Fruit fly (Drosophila melanogaster) whole organism, embryonic: Measurements from ENCODE around the gene CG14227.

Experiments used
- ATbp ChIP-seq: fragments of 200-800 bp; sonication (Bioruptor generic); optimal IDR thresholded peaks from 2 replicates; lab custom pipeline; 2017; ENCODE audit warnings: missing biosample characterization, mild to moderate bottlenecking, missing genetic modification characterization, missing genetic modification reagents
- Blimp-1 ChIP-seq: fragments of 200-800 bp; sonication (Bioruptor generic); optimal IDR thresholded peaks from 3 replicates; lab custom pipeline; 2018; ENCODE audit warnings: missing biosample characterization, missing genetic modification characterization, mild to moderate bottlenecking, moderate library complexity, missing genetic modification reagents
- CG10321 ChIP-seq: fragments of 200-800 bp; sonication (Bioruptor generic); IDR thresholded peaks from 2 replicates; pipeline ENCODE4 v1.3.6; 2022; ENCODE audit warnings: missing biosample characterization, missing genetic modification characterization
- CG10431 ChIP-seq: fragments of 200-800 bp; sonication (Bioruptor generic); optimal IDR thresholded peaks from 3 replicates; lab custom pipeline; 2018; ENCODE audit warnings: missing biosample characterization, mild to moderate bottlenecking, missing genetic modification characterization
- CG10543 ChIP-seq: fragments of 200-800 bp; sonication (Bioruptor generic); optimal IDR thresholded peaks from 3 replicates; lab custom pipeline; 2017; ENCODE audit warnings: missing biosample characterization, mild to moderate bottlenecking, missing genetic modification characterization, moderate library complexity
- CG10565 ChIP-seq: fragments of 200-800 bp; sonication (Bioruptor generic); optimal IDR thresholded peaks from 3 replicates; lab custom pipeline; 2016; ENCODE audit warnings: missing biosample characterization, mild to moderate bottlenecking, missing genetic modification characterization
- CG10654 ChIP-seq: fragments of 200-800 bp; sonication (Bioruptor generic); optimal IDR thresholded peaks from 2 replicates; lab custom pipeline; 2016; ENCODE audit warnings: missing biosample characterization, missing genetic modification characterization
- CG11723 ChIP-seq: fragments of 200-800 bp; sonication (Bioruptor generic); optimal IDR thresholded peaks from 2 replicates; lab custom pipeline; 2017; ENCODE audit warnings: missing biosample characterization, mild to moderate bottlenecking, missing genetic modification characterization
- CG12236 ChIP-seq: fragments of 200-800 bp; sonication (Bioruptor generic); optimal IDR thresholded peaks from 2 replicates; lab custom pipeline; 2016; ENCODE audit warnings: missing biosample characterization, missing genetic modification characterization
- CG12744 ChIP-seq: fragments of 200-800 bp; sonication (Bioruptor generic); optimal IDR thresholded peaks from 2 replicates; lab custom pipeline; 2016; ENCODE audit warnings: missing biosample characterization, missing genetic modification characterization
- CG12769 ChIP-seq: fragments of 200-800 bp; sonication (Bioruptor generic); optimal IDR thresholded peaks from 2 replicates; lab custom pipeline; 2019; ENCODE audit warnings: missing biosample characterization, mild to moderate bottlenecking, missing genetic modification characterization, moderate library complexity
- CG14710 ChIP-seq: fragments of 200-800 bp; sonication (Bioruptor generic); optimal IDR thresholded peaks from 3 replicates; lab custom pipeline; 2019; ENCODE audit warnings: missing biosample characterization, mild to moderate bottlenecking, missing genetic modification characterization, moderate library complexity
- CG15011 ChIP-seq: fragments of 200-800 bp; sonication (Bioruptor generic); optimal IDR thresholded peaks from 3 replicates; lab custom pipeline; 2018; ENCODE audit warnings: missing biosample characterization, mild to moderate bottlenecking, missing genetic modification characterization
- CG1792 ChIP-seq: fragments of 200-800 bp; sonication (Bioruptor generic); optimal IDR thresholded peaks from 2 replicates; lab custom pipeline; 2016; ENCODE audit warnings: missing biosample characterization, missing genetic modification characterization
- CG18011 ChIP-seq: fragments of 200-800 bp; sonication (Bioruptor generic); optimal IDR thresholded peaks from 2 replicates; lab custom pipeline; 2017; ENCODE audit warnings: missing biosample characterization, missing genetic modification characterization, mild to moderate bottlenecking, moderate library complexity, missing genotype
- CG2199 ChIP-seq: fragments of 200-800 bp; sonication (Bioruptor generic); IDR thresholded peaks from 3 replicates; pipeline ENCODE4 v1.3.6; 2022; ENCODE audit warnings: missing biosample characterization, missing genetic modification characterization
- CG33557 ChIP-seq: fragments of 200-800 bp; sonication (Bioruptor generic); optimal IDR thresholded peaks from 2 replicates; lab custom pipeline; 2019; ENCODE audit warnings: missing biosample characterization, mild to moderate bottlenecking, missing genetic modification characterization, moderate library complexity
- CG3726 ChIP-seq: fragments of 200-800 bp; sonication (Bioruptor generic); IDR thresholded peaks from 3 replicates; pipeline ENCODE4, ENCODE4 v1.3.6; 2022; ENCODE audit warnings: missing biosample characterization, missing genetic modification characterization
- CG5180 ChIP-seq: fragments of 200-800 bp; sonication (Bioruptor generic); optimal IDR thresholded peaks from 3 replicates; lab custom pipeline; 2017; ENCODE audit warnings: missing biosample characterization, missing genetic modification characterization, mild to moderate bottlenecking, moderate library complexity, missing genetic modification reagents
- CG6765 ChIP-seq: fragments of 200-800 bp; sonication (Bioruptor generic); optimal IDR thresholded peaks from 3 replicates; lab custom pipeline; 2017; ENCODE audit warnings: missing biosample characterization, mild to moderate bottlenecking, missing genetic modification characterization
- Deaf1 ChIP-seq: fragments of 200-800 bp; optimal IDR thresholded peaks from 3 replicates; lab custom pipeline; 2019; ENCODE audit warnings: missing biosample characterization, mild to moderate bottlenecking, missing genetic modification characterization, moderate library complexity
- Dll ChIP-seq: fragments of 200-800 bp; sonication (Bioruptor generic); IDR thresholded peaks from 4 replicates; pipeline ENCODE4 v1.3.6; 2022; ENCODE audit warnings: missing biosample characterization, missing genetic modification characterization; ENCODE audit not compliant: partially characterized antibody
- Doc3 ChIP-seq: fragments of 200-800 bp; sonication (Bioruptor generic); IDR thresholded peaks from 3 replicates; pipeline ENCODE4 v1.3.6; 2022; ENCODE audit warnings: missing biosample characterization, missing genetic modification characterization; ENCODE audit not compliant: partially characterized antibody
- GATAe ChIP-seq: fragments of 200-800 bp; sonication (Bioruptor generic); conservative IDR thresholded peaks from 2 replicates; pipeline ENCODE4 v1.3.6; 2022; ENCODE audit warnings: missing biosample characterization, missing genetic modification characterization
- HLHmδ ChIP-seq: fragments of 200-800 bp; sonication (Bioruptor generic); optimal IDR thresholded peaks from 2 replicates; lab custom pipeline; 2018; ENCODE audit warnings: missing biosample characterization, mild to moderate bottlenecking, missing genetic modification characterization, moderate library complexity
- Med ChIP-seq: fragments of 200-800 bp; sonication (Bioruptor generic); peaks from one replicate; lab custom pipeline; 2016; ENCODE audit warnings: missing biosample characterization, missing genetic modification characterization, mild to moderate bottlenecking, inconsistent platforms, moderate library complexity
- NK7.1 ChIP-seq: fragments of 200-800 bp; sonication (Bioruptor generic); optimal IDR thresholded peaks from 3 replicates; lab custom pipeline; 2016; ENCODE audit warnings: missing biosample characterization, missing genetic modification characterization
- Pdp1 ChIP-seq, 2 experiments: fragments of 200-800 bp; sonication (Bioruptor generic); optimal IDR thresholded peaks; 3 replicates each; lab custom pipeline; 2016; ENCODE audit warnings: missing biosample characterization in 2 of 2, missing genetic modification characterization in 2 of 2, mild to moderate bottlenecking in 1 of 2, moderate library complexity in 1 of 2
- ap ChIP-seq: fragments of 200-800 bp; sonication (Bioruptor generic); IDR thresholded peaks from 2 replicates; pipeline ENCODE4 v1.3.6; 2022; ENCODE audit warnings: missing biosample characterization, missing genetic modification characterization
- cato ChIP-seq: fragments of 200-800 bp; sonication (Bioruptor generic); optimal IDR thresholded peaks from 2 replicates; lab custom pipeline; 2016; ENCODE audit warnings: missing biosample characterization, missing genetic modification characterization, borderline replicate concordance
- ewg ChIP-seq: fragments of 200-800 bp; sonication (Bioruptor generic); optimal IDR thresholded peaks from 3 replicates; lab custom pipeline; 2017; ENCODE audit warnings: mild to moderate bottlenecking, missing biosample characterization, missing genetic modification reagents, missing genetic modification characterization
- gem ChIP-seq: fragments of 200-800 bp; sonication (Bioruptor generic); optimal IDR thresholded peaks from 2 replicates; lab custom pipeline; 2019; ENCODE audit warnings: missing biosample characterization, mild to moderate bottlenecking, missing genetic modification characterization, moderate library complexity
- grau ChIP-seq: fragments of 200-800 bp; optimal IDR thresholded peaks from 3 replicates; lab custom pipeline; 2019; ENCODE audit warnings: missing biosample characterization, mild to moderate bottlenecking, missing genetic modification characterization, moderate library complexity
- gt ChIP-seq: fragments of 200-800 bp; sonication (Bioruptor generic); IDR thresholded peaks from 2 replicates; pipeline ENCODE4 v1.3.6; 2022; ENCODE audit warnings: missing biosample characterization, missing genetic modification characterization
- her ChIP-seq: fragments of 200-800 bp; sonication (Bioruptor generic); optimal IDR thresholded peaks from 2 replicates; lab custom pipeline; 2016; ENCODE audit warnings: missing biosample characterization, missing genetic modification characterization
- ind ChIP-seq: fragments of 200-800 bp; sonication (Bioruptor generic); optimal IDR thresholded peaks from 3 replicates; lab custom pipeline; 2016; ENCODE audit warnings: missing biosample characterization, missing genetic modification characterization
- kah ChIP-seq: fragments of 200-800 bp; sonication (Bioruptor generic); optimal IDR thresholded peaks from 2 replicates; lab custom pipeline; 2018; ENCODE audit warnings: missing biosample characterization, mild to moderate bottlenecking, missing genetic modification characterization
- lola ChIP-seq, 3 experiments: fragments of >200 bp in 2 of 3; fragments of 200-800 bp in 1 of 3; sonication (Bioruptor generic) in 1 of 3; optimal IDR thresholded peaks; 2 replicates each; lab custom pipeline; 2017 to 2019; ENCODE audit warnings: missing biosample characterization in 3 of 3, missing genetic modification characterization in 3 of 3, mild to moderate bottlenecking in 1 of 3, moderate library complexity in 1 of 3
- lov ChIP-seq, 2 experiments: fragments of 200-800 bp in 1 of 2; fragments of >200 bp in 1 of 2; sonication (Bioruptor generic) in 1 of 2; IDR thresholded peaks in 1 of 2; optimal IDR thresholded peaks in 1 of 2; 2 replicates in 1 of 2; 3 replicates in 1 of 2; pipeline versions ENCODE4 v1.3.6 to Lab custom; 2017 to 2022; ENCODE audit warnings: missing biosample characterization in 1 of 2, missing genetic modification characterization in 1 of 2
- pb ChIP-seq: fragments of 200-800 bp; sonication (Bioruptor generic); optimal IDR thresholded peaks from 3 replicates; lab custom pipeline; 2016; ENCODE audit warnings: missing biosample characterization, missing genetic modification characterization
- pnt ChIP-seq: fragments of 200-800 bp; sonication (Bioruptor generic); optimal IDR thresholded peaks from 3 replicates; lab custom pipeline; 2016; ENCODE audit warnings: missing biosample characterization, missing genetic modification characterization
- sens ChIP-seq: fragments of 200-800 bp; sonication (Bioruptor generic); peaks from one replicate; lab custom pipeline; 2016; ENCODE audit warnings: missing biosample characterization, missing genetic modification characterization
- sisA ChIP-seq: fragments of 200-800 bp; sonication (Bioruptor generic); IDR thresholded peaks from 2 replicates; pipeline ENCODE4 v1.3.6; 2022; ENCODE audit warnings: missing biosample characterization, missing genetic modification characterization
- sr ChIP-seq: fragments of 200-800 bp; sonication (Bioruptor generic); IDR thresholded peaks from 3 replicates; pipeline ENCODE4 v1.3.6; 2022; ENCODE audit warnings: missing biosample characterization, missing genetic modification characterization
- tna ChIP-seq: fragments of 200-800 bp; sonication (Bioruptor generic); IDR thresholded peaks from 2 replicates; pipeline ENCODE4 v1.3.6; 2022; ENCODE audit warnings: missing biosample characterization, missing genetic modification characterization; ENCODE audit not compliant: partially characterized antibody
- trh ChIP-seq: fragments of 200-800 bp; sonication (Bioruptor generic); optimal IDR thresholded peaks from 2 replicates; lab custom pipeline; 2016; ENCODE audit warnings: missing biosample characterization, missing genetic modification characterization
- tup ChIP-seq: fragments of 200-800 bp; sonication (Bioruptor generic); optimal IDR thresholded peaks from 2 replicates; lab custom pipeline; 2016; ENCODE audit warnings: missing biosample characterization, mild to moderate bottlenecking, missing genetic modification characterization, moderate library complexity
- wor ChIP-seq: fragments of 200-800 bp; sonication (Bioruptor generic); IDR thresholded peaks from 2 replicates; pipeline ENCODE4 v1.3.6; 2022; ENCODE audit warnings: missing biosample characterization, missing genetic modification characterization
- zf30C ChIP-seq: fragments of 200-800 bp; sonication (Bioruptor generic); optimal IDR thresholded peaks from 3 replicates; lab custom pipeline; 2018; ENCODE audit warnings: missing biosample characterization, mild to moderate bottlenecking, missing genetic modification characterization

CG14227 gene

dm6 chrX:19716325-19716917 is 27.7 kb upstream of the CG14227 start (continued):
- TF ChIP-seq gem (peak; percentile 27), CG18011 (GFP tag; lab: Kevin White, UChicago) (no peak), Dll (GFP tag; lab: Robert Waterston, UW) (no peak), CG12236 (no peak), HLHmδ (GFP tag; lab: Kevin White, UChicago) (no peak), ap (no peak), CG33557 (GFP tag; lab: Kevin White, UChicago) (peak; percentile 10), lov (optimal IDR thresholded peaks at IDR 0.05; lab: Kevin White, UChicago) (no peak), lov (GFP tag; IDR thresholded peaks at IDR 0.05; lab: Robert Waterston, UW) (no peak), CG14710 (tag; lab: Kevin White, UChicago) (peak; percentile 4), Med (GFP tag; lab: Kevin White, UChicago) (peak; percentile 31), kah (GFP tag; lab: Kevin White, UChicago) (no peak), sr (GFP tag; lab: Robert Waterston, UW) (no peak), pb (GFP tag; lab: Kevin White, UChicago) (no peak), Doc3 (no peak), ind (GFP tag; lab: Kevin White, UChicago) (no peak), CG10431 (GFP tag; lab: Kevin White, UChicago) (no peak), Pdp1 (GFP tag; optimal IDR thresholded peaks at IDR 0.05; lab: Kevin White, UChicago) (no peak), CG1792 (GFP tag; lab: Kevin White, UChicago) (no peak), GATAe (GFP tag; lab: Robert Waterston, UW) (no peak), cato (GFP tag; lab: Kevin White, UChicago) (no peak), lola (GFP tag; optimal IDR thresholded peaks at IDR 0.05; lab: Kevin White, UChicago) (peak in 1 of 3 experiments; percentile 44), tna (GFP tag; lab: Robert Waterston, UW) (no peak), sens (peak; percentile 81), CG15011 (no peak), zf30C (GFP tag; lab: Kevin White, UChicago) (peak; percentile 71)

- TF ChIP-seq NK7.1 (GFP tag; lab: Kevin White, UChicago), result no peak
- no peak for TF ChIP-seq gt (GFP tag; lab: Robert Waterston, UW)
- TF ChIP-seq pnt, result no peak
- TF ChIP-seq CG5180, result no peak
- TF ChIP-seq wor, result no peak
- TF ChIP-seq Deaf1, result peak; percentile 77
- no peak for TF ChIP-seq ATbp (GFP tag; lab: Kevin White, UChicago)
- TF ChIP-seq CG12769, result peak; percentile 39
- peak; percentile 52 for TF ChIP-seq Med (GFP tag; lab: Kevin White, UChicago)
- no peak for TF ChIP-seq CG10321 (GFP tag; lab: Robert Waterston, UW)
- TF ChIP-seq trh (GFP tag; lab: Kevin White, UChicago), result no peak
- TF ChIP-seq CG10565, result no peak
- TF ChIP-seq CG10654 (GFP tag; lab: Kevin White, UChicago), result no peak
- no peak for TF ChIP-seq CG3726
- no peak for TF ChIP-seq CG11723
- TF ChIP-seq Blimp-1 (GFP tag; lab: Kevin White, UChicago), result no peak
- no peak for TF ChIP-seq ewg
- peak; percentile 70 for TF ChIP-seq grau (tag; lab: Kevin White, UChicago)
- TF ChIP-seq her, result no peak
- TF ChIP-seq CG10543, result peak; percentile 12
- TF ChIP-seq CG2199 (GFP tag; lab: Robert Waterston, UW), result no peak
- no peak for TF ChIP-seq pb (GFP tag; lab: Kevin White, UChicago)
- TF ChIP-seq tup (GFP tag; lab: Kevin White, UChicago), result no peak
- TF ChIP-seq sisA, result no peak
- TF ChIP-seq CG12744 (GFP tag; lab: Kevin White, UChicago), result no peak
- TF ChIP-seq CG6765 (GFP tag; lab: Kevin White, UChicago), result no peak
Measured at dm6 chrX:19714816-19715215, 26.1 kb upstream of the CG14227 start.
